Worm (Caenorhabditis elegans) whole organism, L2 larva: ENCODE measurements around the gene pro-1.

Source experiments
- C34F6.9 ChIP-seq: fragments of 150-350 bp; optimal IDR thresholded peaks from 2 replicates; lab custom pipeline; 2014; ENCODE audit warnings: missing biosample characterization, missing genetic modification characterization
- R02D3.7 ChIP-seq: fragments of 150-350 bp; optimal IDR thresholded peaks from 2 replicates; lab custom pipeline; 2014; ENCODE audit warnings: missing biosample characterization, missing genetic modification characterization
- Y55F3AM.14 ChIP-seq: fragments of 200-800 bp; sonication (Bioruptor generic); optimal IDR thresholded peaks from 2 replicates; lab custom pipeline; 2018; ENCODE audit warnings: mild to moderate bottlenecking, missing genetic modification characterization, missing compliant biosample characterization
- ama-1 ChIP-seq: fragments of 150-350 bp; optimal IDR thresholded peaks from 2 replicates; lab custom pipeline; 2018; ENCODE audit warnings: inconsistent platforms
- blmp-1 ChIP-seq: sonication (generic microtip); optimal IDR thresholded peaks from 2 replicates; lab custom pipeline; 2017; ENCODE audit warnings: missing genetic modification characterization, mild to moderate bottlenecking, missing compliant biosample characterization, antibody characterized with exemption, moderate library complexity; ENCODE audit not compliant: insufficient read depth
- ceh-82 ChIP-seq: fragments of 150-350 bp; optimal IDR thresholded peaks from 2 replicates; lab custom pipeline; 2014; ENCODE audit warnings: missing biosample characterization, missing genetic modification characterization
- crh-2 ChIP-seq: sonication (generic microtip); optimal IDR thresholded peaks from 2 replicates; lab custom pipeline; 2017; ENCODE audit warnings: missing biosample characterization, missing genetic modification characterization
- dmd-4 ChIP-seq: sonication (generic microtip); optimal IDR thresholded peaks from 2 replicates; lab custom pipeline; 2017; ENCODE audit warnings: missing biosample characterization, missing genetic modification characterization
- elt-1 ChIP-seq: fragments of 150-350 bp; optimal IDR thresholded peaks from 2 replicates; lab custom pipeline; 2014; ENCODE audit warnings: missing biosample characterization, missing genetic modification characterization
- elt-3 ChIP-seq: sonication (generic microtip); optimal IDR thresholded peaks from 2 replicates; lab custom pipeline; 2017; ENCODE audit warnings: missing biosample characterization, missing genetic modification characterization
- gmeb-1 ChIP-seq: fragments of 150-350 bp; optimal IDR thresholded peaks from 2 replicates; lab custom pipeline; 2014; ENCODE audit warnings: missing biosample characterization, missing genetic modification characterization
- lin-11 ChIP-seq: fragments of 150-350 bp; sonication (generic microtip); optimal IDR thresholded peaks from 2 replicates; lab custom pipeline; 2014; ENCODE audit warnings: missing biosample characterization, missing genetic modification characterization, inconsistent platforms, mixed read lengths
- lin-13 ChIP-seq: fragments of 150-350 bp; optimal IDR thresholded peaks from 2 replicates; lab custom pipeline; 2014; ENCODE audit warnings: missing biosample characterization, missing genetic modification reagents, missing genetic modification characterization
- lin-39 ChIP-seq: fragments of 150-350 bp; optimal IDR thresholded peaks from 2 replicates; lab custom pipeline; 2014; ENCODE audit warnings: missing biosample characterization, missing genetic modification reagents, missing genetic modification characterization
- lsy-2 ChIP-seq, 2 experiments: fragments of 150-350 bp in 1 of 2; sonication (generic microtip) in 1 of 2; optimal IDR thresholded peaks; 2 replicates each; lab custom pipeline; 2014 to 2017; ENCODE audit warnings: missing biosample characterization in 2 of 2, missing genetic modification characterization in 2 of 2
- mbf-1 ChIP-seq: sonication (generic microtip); optimal IDR thresholded peaks from 2 replicates; lab custom pipeline; 2017; ENCODE audit warnings: missing biosample characterization, missing genetic modification characterization
- mdl-1 ChIP-seq, 2 experiments: fragments of 150-350 bp in 1 of 2; sonication (generic microtip) in 1 of 2; optimal IDR thresholded peaks; 2 replicates each; lab custom pipeline; 2017; ENCODE audit warnings: missing biosample characterization in 2 of 2, missing genetic modification characterization in 2 of 2
- nhr-10 ChIP-seq: sonication (generic microtip); optimal IDR thresholded peaks from 2 replicates; lab custom pipeline; 2017; ENCODE audit warnings: missing biosample characterization, missing genetic modification characterization
- nhr-11 ChIP-seq: fragments of 150-350 bp; optimal IDR thresholded peaks from 2 replicates; lab custom pipeline; 2014; ENCODE audit warnings: missing biosample characterization, missing genetic modification characterization
- nhr-12 ChIP-seq: fragments of 150-350 bp; optimal IDR thresholded peaks from 2 replicates; lab custom pipeline; 2014; ENCODE audit warnings: missing biosample characterization, missing genetic modification characterization
- nhr-129 ChIP-seq: fragments of 150-350 bp; optimal IDR thresholded peaks from 2 replicates; lab custom pipeline; 2014; ENCODE audit warnings: missing biosample characterization, missing genetic modification characterization
- nhr-21 ChIP-seq: fragments of 150-350 bp; optimal IDR thresholded peaks from 2 replicates; lab custom pipeline; 2014; ENCODE audit warnings: missing biosample characterization, missing genetic modification characterization
- sem-4 ChIP-seq: fragments of 150-350 bp; optimal IDR thresholded peaks from 2 replicates; lab custom pipeline; 2014; ENCODE audit warnings: missing biosample characterization, missing genetic modification reagents, missing genetic modification characterization
- skn-1 ChIP-seq: sonication (generic microtip); optimal IDR thresholded peaks from 2 replicates; lab custom pipeline; 2017; ENCODE audit warnings: missing biosample characterization, missing genetic modification characterization
- sma-3 ChIP-seq: sonication (generic microtip); optimal IDR thresholded peaks from 2 replicates; lab custom pipeline; 2016; ENCODE audit warnings: missing genetic modification reagents, missing genetic modification characterization, missing compliant biosample characterization
- sma-9 ChIP-seq, 2 experiments: fragments of 150-350 bp in 1 of 2; sonication (generic microtip) in 1 of 2; optimal IDR thresholded peaks; 2 replicates each; lab custom pipeline; 2014 to 2016; ENCODE audit warnings: missing genetic modification characterization in 2 of 2, mild to moderate bottlenecking in 1 of 2, missing biosample characterization in 1 of 2, missing compliant biosample characterization in 1 of 2, missing genetic modification reagents in 1 of 2, moderate library complexity in 1 of 2
- unc-55 ChIP-seq: fragments of 150-350 bp; sonication (generic microtip); optimal IDR thresholded peaks from 3 replicates; lab custom pipeline; 2014; ENCODE audit warnings: missing biosample characterization, missing genetic modification reagents, missing genetic modification characterization
- ztf-11 ChIP-seq: sonication (generic microtip); optimal IDR thresholded peaks from 2 replicates; lab custom pipeline; 2017; ENCODE audit warnings: missing biosample characterization, missing genetic modification characterization
- ztf-4 ChIP-seq: fragments of 150-350 bp; optimal IDR thresholded peaks from 2 replicates; lab custom pipeline; 2014; ENCODE audit warnings: missing biosample characterization, missing genetic modification characterization

pro-1 gene

ce11 chrII:10547803-10548693 lies 6.3 kb upstream of the pro-1 start:
- no peak for TF ChIP-seq lin-13 (GFP tag; lab: Kevin White, UChicago)
- TF ChIP-seq gmeb-1 (tag; lab: Kevin White, UChicago), result peak; percentile 12
- TF ChIP-seq lin-11, result peak; percentile 23
- no peak for TF ChIP-seq nhr-10 (tag; lab: Kevin White, UChicago)
- TF ChIP-seq nhr-129 (tag; lab: Kevin White, UChicago), result peak; percentile 79
- peak; percentile 6 for TF ChIP-seq unc-55 (GFP tag; lab: Kevin White, UChicago)
- peak; percentile 86 for TF ChIP-seq ama-1 (lab: Kevin White, UChicago)
- peak; percentile 7 for TF ChIP-seq C34F6.9 (tag; lab: Kevin White, UChicago)
- TF ChIP-seq ztf-11 (tag; lab: Kevin White, UChicago), result no peak
- peak; percentile 16 for TF ChIP-seq sma-9 (GFP tag; optimal IDR thresholded peaks at IDR 0.05; lab: Kevin White, UChicago)
- TF ChIP-seq sma-9 (tag; optimal IDR thresholded peaks at IDR 0.05; lab: Kevin White, UChicago), result no peak

- TF ChIP-seq nhr-11 (tag; lab: Kevin White, UChicago) (no peak), C34F6.9 (tag; lab: Kevin White, UChicago) (no peak), nhr-129 (tag; lab: Kevin White, UChicago) (peak; percentile 0), skn-1 (tag; lab: Kevin White, UChicago) (no peak), elt-1 (tag; lab: Kevin White, UChicago) (no peak), blmp-1 (tag; lab: Kevin White, UChicago) (no peak), nhr-12 (tag; lab: Kevin White, UChicago) (no peak)
These were observed 5.5 kb upstream of the pro-1 start for ce11 chrII:10547311-10547710.

ce11 chrII:10546784-10547087 lies 4.9 kb upstream of the pro-1 start:
- TF ChIP-seq ztf-4 (tag; lab: Kevin White, UChicago) (peak; percentile 48), C34F6.9 (tag; lab: Kevin White, UChicago) (peak; percentile 9), crh-2 (no peak), ama-1 (lab: Kevin White, UChicago) (peak; percentile 83), lsy-2 (tag; optimal IDR thresholded peaks at IDR 0.05; lab: Kevin White, UChicago) (peak in 1 of 2 experiments; percentile 43), elt-3 (tag; lab: Kevin White, UChicago) (no peak), nhr-11 (tag; lab: Kevin White, UChicago) (no peak), unc-55 (GFP tag; lab: Kevin White, UChicago) (peak; percentile 19)

- TF ChIP-seq Y55F3AM.14 (GFP tag; lab: Kevin White, UChicago) (peak; percentile 20), ceh-82 (tag; lab: Kevin White, UChicago) (no peak), sma-3 (GFP tag; lab: Kevin White, UChicago) (peak; percentile 25), nhr-12 (tag; lab: Kevin White, UChicago) (no peak), sem-4 (tag; lab: Kevin White, UChicago) (no peak), nhr-129 (tag; lab: Kevin White, UChicago) (peak; percentile 22), R02D3.7 (no peak), mbf-1 (tag; lab: Kevin White, UChicago) (no peak), ztf-4 (tag; lab: Kevin White, UChicago) (peak; percentile 59), crh-2 (no peak), lin-39 (no peak), nhr-21 (tag; lab: Kevin White, UChicago) (peak; percentile 7)
These were observed 4.4 kb upstream of the pro-1 start for ce11 chrII:10545924-10546783.

ce11 chrII:10545213-10545612 lies 3.4 kb upstream of the pro-1 start:
- TF ChIP-seq ztf-4 (tag; lab: Kevin White, UChicago), result no peak
- TF ChIP-seq ztf-11 (tag; lab: Kevin White, UChicago), result no peak
- TF ChIP-seq mdl-1 (tag; optimal IDR thresholded peaks at IDR 0.05; lab: Kevin White, UChicago), result peak in 1 of 2 experiments; percentile 8
- peak; percentile 77 for TF ChIP-seq ama-1 (lab: Kevin White, UChicago)
- no peak for TF ChIP-seq dmd-4
- TF ChIP-seq lin-13 (GFP tag; lab: Kevin White, UChicago), result peak; percentile 17
